Worm (Caenorhabditis elegans) whole organism, mixed stage, embryonic: Measurements from ENCODE around the gene fbxc-43.

Experiments used
- M03D4.4 ChIP-seq: sonication (generic microtip); optimal IDR thresholded peaks from 2 replicates; lab custom pipeline; 2017; ENCODE audit warnings: mild to moderate bottlenecking, missing genetic modification characterization, missing compliant biosample characterization
- bed-3 ChIP-seq: fragments of 200-800 bp; sonication (Bioruptor generic); optimal IDR thresholded peaks from 3 replicates; lab custom pipeline; 2018; ENCODE audit warnings: mild to moderate bottlenecking, missing genetic modification characterization, moderate library complexity, missing compliant biosample characterization
- blmp-1 ChIP-seq: fragments of 150-350 bp; optimal IDR thresholded peaks from 2 replicates; lab custom pipeline; 2014; ENCODE audit warnings: missing biosample characterization, missing genetic modification characterization
- ceh-39 ChIP-seq: fragments of 150-350 bp; optimal IDR thresholded peaks from 2 replicates; lab custom pipeline; 2014; ENCODE audit warnings: missing biosample characterization, missing genetic modification characterization
- ceh-43 ChIP-seq: fragments of 200-800 bp; sonication (Bioruptor generic); optimal IDR thresholded peaks from 2 replicates; lab custom pipeline; 2018; ENCODE audit warnings: mild to moderate bottlenecking, missing genetic modification characterization, moderate library complexity, missing compliant biosample characterization
- ceh-83 ChIP-seq: fragments of 200-800 bp; sonication (Bioruptor generic); optimal IDR thresholded peaks from 2 replicates; lab custom pipeline; 2018; ENCODE audit warnings: mild to moderate bottlenecking, missing genetic modification characterization, missing compliant biosample characterization
- ces-1 ChIP-seq: fragments of 150-350 bp; optimal IDR thresholded peaks from 2 replicates; lab custom pipeline; 2014; ENCODE audit warnings: missing biosample characterization, missing genetic modification reagents, missing genetic modification characterization
- cnd-1 ChIP-seq: fragments of 200-800 bp; sonication (Bioruptor generic); optimal IDR thresholded peaks from 2 replicates; lab custom pipeline; 2018; ENCODE audit warnings: mild to moderate bottlenecking, missing genetic modification characterization, missing compliant biosample characterization
- drap-1 ChIP-seq: fragments of 200-800 bp; sonication (Bioruptor generic); optimal IDR thresholded peaks from 3 replicates; lab custom pipeline; 2018; ENCODE audit warnings: mild to moderate bottlenecking, missing genetic modification characterization, missing compliant biosample characterization
- elt-1 ChIP-seq: sonication (generic microtip); optimal IDR thresholded peaks from 2 replicates; lab custom pipeline; 2017; ENCODE audit warnings: missing genetic modification characterization, mild to moderate bottlenecking, missing compliant biosample characterization, antibody characterized with exemption, moderate library complexity, borderline replicate concordance; ENCODE audit not compliant: insufficient read depth
- elt-3 ChIP-seq: fragments of 150-350 bp; optimal IDR thresholded peaks from 2 replicates; lab custom pipeline; 2014; ENCODE audit warnings: missing biosample characterization, missing genetic modification characterization
- flh-1 ChIP-seq: fragments of 200-800 bp; sonication (Bioruptor generic); optimal IDR thresholded peaks from 2 replicates; lab custom pipeline; 2018; ENCODE audit warnings: mild to moderate bottlenecking, missing genetic modification characterization, moderate library complexity, missing compliant biosample characterization
- ham-2 ChIP-seq: fragments of 200-800 bp; sonication (Bioruptor generic); optimal IDR thresholded peaks from 2 replicates; lab custom pipeline; 2018; ENCODE audit warnings: mild to moderate bottlenecking, missing genetic modification characterization, missing compliant biosample characterization
- hlh-1 ChIP-seq: fragments of 150-350 bp; optimal IDR thresholded peaks from 2 replicates; lab custom pipeline; 2014; ENCODE audit warnings: missing biosample characterization, missing genetic modification reagents, missing genetic modification characterization
- lin-13 ChIP-seq: fragments of 150-350 bp; optimal IDR thresholded peaks from 2 replicates; lab custom pipeline; 2014; ENCODE audit warnings: missing biosample characterization, missing genetic modification characterization
- lin-32 ChIP-seq: fragments of 200-800 bp; sonication (Bioruptor generic); optimal IDR thresholded peaks from 2 replicates; lab custom pipeline; 2018; ENCODE audit warnings: mild to moderate bottlenecking, missing genetic modification characterization, missing compliant biosample characterization
- lsy-2 ChIP-seq: fragments of 150-350 bp; optimal IDR thresholded peaks from 2 replicates; lab custom pipeline; 2014; ENCODE audit warnings: missing biosample characterization, missing genetic modification characterization
- mab-5 ChIP-seq: fragments of 150-350 bp; optimal IDR thresholded peaks from 2 replicates; lab custom pipeline; 2014; ENCODE audit warnings: missing biosample characterization, missing genetic modification characterization
- mep-1 ChIP-seq: fragments of 150-350 bp; optimal IDR thresholded peaks from 2 replicates; lab custom pipeline; 2017; ENCODE audit warnings: missing biosample characterization, missing genetic modification reagents, missing genetic modification characterization, inconsistent platforms
- mls-2 ChIP-seq: sonication (generic microtip); optimal IDR thresholded peaks from 2 replicates; lab custom pipeline; 2016; ENCODE audit warnings: mild to moderate bottlenecking, missing genetic modification characterization, moderate library complexity, missing compliant biosample characterization
- nhr-12 ChIP-seq: fragments of 150-350 bp; optimal IDR thresholded peaks from 2 replicates; lab custom pipeline; 2014; ENCODE audit warnings: missing biosample characterization, missing genetic modification characterization
- nhr-2 ChIP-seq: fragments of 150-350 bp; optimal IDR thresholded peaks from 2 replicates; lab custom pipeline; 2014; ENCODE audit warnings: missing biosample characterization, missing genetic modification characterization
- nhr-237 ChIP-seq: fragments of 150-350 bp; optimal IDR thresholded peaks from 2 replicates; lab custom pipeline; 2014; ENCODE audit warnings: missing biosample characterization, missing genetic modification characterization
- nhr-28 ChIP-seq: fragments of 150-350 bp; optimal IDR thresholded peaks from 2 replicates; lab custom pipeline; 2014; ENCODE audit warnings: missing biosample characterization, missing genetic modification characterization
- nhr-76 ChIP-seq: sonication (generic microtip); optimal IDR thresholded peaks from 2 replicates; lab custom pipeline; 2017; ENCODE audit warnings: missing biosample characterization, missing genetic modification characterization
- sem-2 ChIP-seq: fragments of 200-800 bp; sonication (Bioruptor generic); optimal IDR thresholded peaks from 2 replicates; lab custom pipeline; 2018; ENCODE audit warnings: mild to moderate bottlenecking, missing genetic modification characterization, missing compliant biosample characterization
- snpc-4 ChIP-seq: fragments of 150-350 bp; optimal IDR thresholded peaks from 2 replicates; lab custom pipeline; 2014; ENCODE audit warnings: missing biosample characterization, missing genetic modification characterization
- sptf-1 ChIP-seq: sonication (generic microtip); optimal IDR thresholded peaks from 2 replicates; lab custom pipeline; 2017; ENCODE audit warnings: mild to moderate bottlenecking, missing genetic modification characterization, moderate library complexity, missing compliant biosample characterization
- tbx-8 ChIP-seq: fragments of 200-800 bp; sonication (Bioruptor generic); optimal IDR thresholded peaks from 2 replicates; lab custom pipeline; 2018; ENCODE audit warnings: mild to moderate bottlenecking, missing genetic modification characterization, moderate library complexity, missing compliant biosample characterization
- unc-120 ChIP-seq: sonication (generic microtip); optimal IDR thresholded peaks from 2 replicates; lab custom pipeline; 2017; ENCODE audit warnings: missing genetic modification characterization, missing compliant biosample characterization; ENCODE audit not compliant: poor library complexity, severe bottlenecking
- unc-39 ChIP-seq: fragments of 150-350 bp; optimal IDR thresholded peaks from 2 replicates; lab custom pipeline; 2014; ENCODE audit warnings: missing biosample characterization, missing genetic modification characterization
- zip-8 ChIP-seq: fragments of 150-350 bp; optimal IDR thresholded peaks from 2 replicates; lab custom pipeline; 2014; ENCODE audit warnings: missing biosample characterization, missing genetic modification characterization
- ztf-11 ChIP-seq: fragments of 150-350 bp; optimal IDR thresholded peaks from 2 replicates; lab custom pipeline; 2014; ENCODE audit warnings: missing biosample characterization, missing genetic modification characterization

fbxc-43 gene

ce11 chrII:4275637-4276252, 39.9 kb upstream of the fbxc-43 start, which contains the start of gene npr-42:
TSS of gene npr-42 (plus strand) at chrII:4276202.
- TF ChIP-seq ham-2 (GFP tag; lab: Kevin White, UChicago) (no peak), mab-5 (no peak), nhr-12 (no peak), elt-1 (tag; lab: Kevin White, UChicago) (no peak), nhr-76 (no peak), blmp-1 (tag; lab: Kevin White, UChicago) (no peak), ztf-11 (tag; lab: Kevin White, UChicago) (no peak), snpc-4 (tag; lab: Kevin White, UChicago) (no peak), nhr-28 (tag; lab: Kevin White, UChicago) (no peak), nhr-237 (tag; lab: Kevin White, UChicago) (no peak), cnd-1 (tag; lab: Kevin White, UChicago) (no peak), hlh-1 (no peak), elt-3 (tag; lab: Kevin White, UChicago) (no peak)

- TF ChIP-seq zip-8 (tag; lab: Kevin White, UChicago) (no peak), tbx-8 (GFP tag; lab: Kevin White, UChicago) (no peak), sptf-1 (tag; lab: Kevin White, UChicago) (no peak), lin-13 (tag; lab: Kevin White, UChicago) (no peak), ztf-11 (tag; lab: Kevin White, UChicago) (no peak), blmp-1 (tag; lab: Kevin White, UChicago) (no peak), mls-2 (no peak), ceh-43 (GFP tag; lab: Kevin White, UChicago) (no peak), ham-2 (GFP tag; lab: Kevin White, UChicago) (no peak), nhr-12 (no peak), flh-1 (no peak)
These were observed 31.9 kb upstream of the fbxc-43 start for ce11 chrII:4267711-4268110.

ce11 chrII:4258683-4259082, 22.9 kb upstream of the fbxc-43 start, which contains the start of gene clec-135:
TSS of gene clec-135 (minus strand) at chrII:4258783.
- no peak for TF ChIP-seq bed-3 (GFP tag; lab: Kevin White, UChicago)
- TF ChIP-seq ceh-39 (tag; lab: Kevin White, UChicago), result no peak
- no peak for TF ChIP-seq M03D4.4 (tag; lab: Kevin White, UChicago)
- no peak for TF ChIP-seq elt-1 (tag; lab: Kevin White, UChicago)
- TF ChIP-seq mep-1 (tag; lab: Kevin White, UChicago), result no peak
- no peak for TF ChIP-seq sptf-1 (tag; lab: Kevin White, UChicago)
- no peak for TF ChIP-seq hlh-1
- no peak for TF ChIP-seq mab-5
- TF ChIP-seq unc-120 (tag; lab: Kevin White, UChicago), result no peak
- TF ChIP-seq ces-1 (GFP tag; lab: Kevin White, UChicago), result no peak
- TF ChIP-seq nhr-237 (tag; lab: Kevin White, UChicago), result no peak
- TF ChIP-seq mls-2, result no peak
- TF ChIP-seq drap-1 (GFP tag; lab: Kevin White, UChicago), result no peak
- TF ChIP-seq, all 35 proteins: peak for 0

- TF ChIP-seq lin-32 (GFP tag; lab: Kevin White, UChicago), result no peak
- TF ChIP-seq nhr-237 (tag; lab: Kevin White, UChicago), result no peak
- no peak for TF ChIP-seq nhr-2 (tag; lab: Kevin White, UChicago)
- TF ChIP-seq mls-2, result no peak
- TF ChIP-seq mab-5, result no peak
- no peak for TF ChIP-seq lsy-2 (tag; lab: Kevin White, UChicago)
- no peak for TF ChIP-seq sem-2 (GFP tag; lab: Kevin White, UChicago)
- no peak for TF ChIP-seq hlh-1
- no peak for TF ChIP-seq ceh-83 (GFP tag; lab: Kevin White, UChicago)
- TF ChIP-seq mep-1 (tag; lab: Kevin White, UChicago), result no peak
- no peak for TF ChIP-seq unc-39 (tag; lab: Kevin White, UChicago)
- TF ChIP-seq unc-120 (tag; lab: Kevin White, UChicago), result no peak
- no peak for TF ChIP-seq cnd-1 (tag; lab: Kevin White, UChicago)
- no peak for TF ChIP-seq blmp-1 (tag; lab: Kevin White, UChicago)
- TF ChIP-seq lin-13 (tag; lab: Kevin White, UChicago), result no peak
- no peak for TF ChIP-seq tbx-8 (GFP tag; lab: Kevin White, UChicago)
- TF ChIP-seq snpc-4 (tag; lab: Kevin White, UChicago), result no peak
- TF ChIP-seq nhr-12, result no peak
- no peak for TF ChIP-seq ztf-11 (tag; lab: Kevin White, UChicago)
- no peak for TF ChIP-seq elt-3 (tag; lab: Kevin White, UChicago)
These were observed 20.8 kb upstream of the fbxc-43 start, which contains the start of gene C16A11.7 for ce11 chrII:4256541-4257001. TSS of gene C16A11.7 (minus strand) at chrII:4256951.
